Worm (Caenorhabditis elegans) whole organism, young adult: ENCODE data around the gene mlc-2.
"Not testable (repeated sequence)": the region's sequence is repeated elsewhere in the genome, so short reads cannot be mapped to it uniquely, and the experiment has no call there.

Experiments used
- C17E4.6 ChIP-seq: fragments of 200-800 bp; sonication (Bioruptor generic); IDR thresholded peaks from 2 replicates; pipeline ENCODE4 v1.3.6; 2022; ENCODE audit warnings: missing genetic modification reagents, missing genetic modification characterization, missing compliant biosample characterization
- D2030.7 ChIP-seq: fragments of 200-800 bp; sonication (Bioruptor generic); IDR thresholded peaks from 2 replicates; pipeline ENCODE4 v1.3.6; 2022; ENCODE audit warnings: missing genetic modification reagents, missing genetic modification characterization, missing compliant biosample characterization
- F33H1.4 ChIP-seq: fragments of 200-800 bp; sonication (Bioruptor generic); IDR thresholded peaks from 2 replicates; pipeline ENCODE4 v1.3.6; 2022; ENCODE audit warnings: missing genetic modification reagents, missing genetic modification characterization, missing compliant biosample characterization
- F37B4.10 ChIP-seq: fragments of 200-800 bp; sonication (Bioruptor generic); IDR thresholded peaks from 2 replicates; pipeline ENCODE4 v1.3.6; 2022; ENCODE audit warnings: missing genetic modification characterization, missing compliant biosample characterization
- Y53G8AR.9 ChIP-seq: fragments of 200-800 bp; sonication (Bioruptor generic); conservative IDR thresholded peaks from 2 replicates; pipeline ENCODE4 v1.3.6; 2022; ENCODE audit warnings: missing genetic modification reagents, missing genetic modification characterization, missing compliant biosample characterization
- Y56A3A.18 ChIP-seq: fragments of 200-800 bp; sonication (Bioruptor generic); IDR thresholded peaks from 2 replicates; pipeline ENCODE4 v1.3.6; 2022; ENCODE audit warnings: missing genetic modification reagents, missing genetic modification characterization, missing compliant biosample characterization
- Y95B8A.8 ChIP-seq: fragments of 200-800 bp; sonication (Bioruptor generic); IDR thresholded peaks from 2 replicates; pipeline ENCODE4 v1.3.6; 2022; ENCODE audit warnings: missing genetic modification reagents, missing genetic modification characterization, missing compliant biosample characterization
- aptf-2 ChIP-seq: fragments of 200-800 bp; sonication (Bioruptor generic); conservative IDR thresholded peaks from 2 replicates; pipeline ENCODE4 v1.3.6; 2022; ENCODE audit warnings: missing genetic modification reagents, missing genetic modification characterization, missing compliant biosample characterization
- aptf-3 ChIP-seq: fragments of 200-800 bp; sonication (Bioruptor generic); IDR thresholded peaks from 2 replicates; pipeline ENCODE4 v1.3.6; 2022; ENCODE audit warnings: missing genetic modification characterization, missing compliant biosample characterization
- attf-3 ChIP-seq: fragments of 200-800 bp; sonication (Bioruptor generic); conservative IDR thresholded peaks from 2 replicates; pipeline ENCODE4 v1.3.6; 2022; ENCODE audit warnings: missing genetic modification reagents, missing genetic modification characterization, missing compliant biosample characterization
- attf-6 ChIP-seq: fragments of 200-800 bp; sonication (Bioruptor generic); IDR thresholded peaks from 2 replicates; pipeline ENCODE4 v1.3.6; 2022; ENCODE audit warnings: missing genetic modification reagents, missing genetic modification characterization, missing compliant biosample characterization
- bed-1 ChIP-seq: fragments of 200-800 bp; sonication (Bioruptor generic); IDR thresholded peaks from 2 replicates; pipeline ENCODE4 v1.3.6; 2022; ENCODE audit warnings: missing genetic modification reagents, missing genetic modification characterization, missing compliant biosample characterization
- cebp-1 ChIP-seq, 2 experiments: fragments of 200-800 bp in 1 of 2; sonication (Bioruptor generic) in 1 of 2; sonication (generic microtip) in 1 of 2; IDR thresholded peaks in 1 of 2; optimal IDR thresholded peaks in 1 of 2; 2 replicates each; pipeline versions ENCODE4 v1.3.6 to Lab custom; 2017 to 2022; ENCODE audit warnings: missing compliant biosample characterization in 2 of 2, missing genetic modification characterization in 2 of 2, mild to moderate bottlenecking in 1 of 2, missing genetic modification reagents in 1 of 2, moderate library complexity in 1 of 2
- ceh-40 ChIP-seq: fragments of 200-800 bp; sonication (Bioruptor generic); IDR thresholded peaks from 2 replicates; pipeline ENCODE4 v1.3.6; 2022; ENCODE audit warnings: missing genetic modification characterization, missing compliant biosample characterization
- ceh-58 ChIP-seq: fragments of 200-800 bp; sonication (Bioruptor generic); IDR thresholded peaks from 2 replicates; pipeline ENCODE4 v1.3.6; 2022; ENCODE audit warnings: missing genetic modification characterization, missing compliant biosample characterization
- ceh-91 ChIP-seq: fragments of 200-800 bp; sonication (Bioruptor generic); IDR thresholded peaks from 2 replicates; pipeline ENCODE4 v1.3.6; 2022; ENCODE audit warnings: missing genetic modification reagents, missing genetic modification characterization, missing compliant biosample characterization
- dox-1 ChIP-seq: fragments of 200-800 bp; sonication (Bioruptor generic); IDR thresholded peaks from 2 replicates; pipeline ENCODE4 v1.3.6; 2022; ENCODE audit warnings: missing genetic modification reagents, missing genetic modification characterization, missing compliant biosample characterization
- egl-18 ChIP-seq: fragments of 200-800 bp; sonication (Bioruptor generic); IDR thresholded peaks from 2 replicates; pipeline ENCODE4 v1.3.6; 2022; ENCODE audit warnings: missing genetic modification reagents, missing genetic modification characterization, missing compliant biosample characterization
- egl-44 ChIP-seq: fragments of 200-800 bp; sonication (Bioruptor generic); IDR thresholded peaks from 2 replicates; pipeline ENCODE4 v1.3.6; 2022; ENCODE audit warnings: missing genetic modification reagents, missing genetic modification characterization, missing compliant biosample characterization
- egrh-3 ChIP-seq: fragments of 200-800 bp; sonication (Bioruptor generic); IDR thresholded peaks from 2 replicates; pipeline ENCODE4 v1.3.6; 2022; ENCODE audit warnings: missing genetic modification reagents, missing genetic modification characterization, missing compliant biosample characterization
- ekl-4 ChIP-seq: fragments of 200-800 bp; sonication (Bioruptor generic); IDR thresholded peaks from 2 replicates; pipeline ENCODE4 v1.3.6; 2022; ENCODE audit warnings: missing genetic modification reagents, missing genetic modification characterization, missing compliant biosample characterization
- hsf-1 ChIP-seq: fragments of 200-800 bp; sonication (Bioruptor generic); IDR thresholded peaks from 2 replicates; pipeline ENCODE4 v1.3.6; 2022; ENCODE audit warnings: missing genetic modification reagents, missing genetic modification characterization, missing compliant biosample characterization
- lag-1 ChIP-seq: fragments of 200-800 bp; sonication (Bioruptor generic); IDR thresholded peaks from 2 replicates; pipeline ENCODE4 v1.3.6; 2022; ENCODE audit warnings: missing genetic modification reagents, missing genetic modification characterization, missing compliant biosample characterization
- let-526 ChIP-seq: fragments of 200-800 bp; sonication (Bioruptor generic); IDR thresholded peaks from 2 replicates; pipeline ENCODE4 v1.3.6; 2022; ENCODE audit warnings: missing genetic modification reagents, missing genetic modification characterization, missing compliant biosample characterization
- lin-26 ChIP-seq: fragments of 200-800 bp; sonication (Bioruptor generic); IDR thresholded peaks from 2 replicates; pipeline ENCODE4 v1.3.6; 2022; ENCODE audit warnings: missing genetic modification reagents, missing genetic modification characterization, missing compliant biosample characterization
- madf-3 ChIP-seq: fragments of 200-800 bp; sonication (Bioruptor generic); IDR thresholded peaks from 2 replicates; pipeline ENCODE4 v1.3.6; 2022; ENCODE audit warnings: missing genetic modification reagents, missing genetic modification characterization, missing compliant biosample characterization
- madf-6 ChIP-seq: fragments of 200-800 bp; sonication (Bioruptor generic); IDR thresholded peaks from 2 replicates; pipeline ENCODE4 v1.3.6; 2022; ENCODE audit warnings: missing genetic modification reagents, missing genetic modification characterization, missing compliant biosample characterization
- mcd-1 ChIP-seq: fragments of 200-800 bp; sonication (Bioruptor generic); IDR thresholded peaks from 2 replicates; pipeline ENCODE4 v1.3.6; 2022; ENCODE audit warnings: missing genetic modification reagents, missing genetic modification characterization, missing compliant biosample characterization
- nfya-2 ChIP-seq: fragments of 200-800 bp; sonication (Bioruptor generic); IDR thresholded peaks from 2 replicates; pipeline ENCODE4 v1.3.6; 2022; ENCODE audit warnings: missing genetic modification reagents, missing genetic modification characterization, missing compliant biosample characterization
- nfyb-1 ChIP-seq: fragments of 200-800 bp; sonication (Bioruptor generic); IDR thresholded peaks from 2 replicates; pipeline ENCODE4 v1.3.6; 2022; ENCODE audit warnings: missing genetic modification reagents, missing genetic modification characterization, missing compliant biosample characterization
- nhr-120 ChIP-seq: fragments of 200-800 bp; sonication (Bioruptor generic); IDR thresholded peaks from 2 replicates; pipeline ENCODE4 v1.3.6; 2022; ENCODE audit warnings: missing genetic modification characterization, missing compliant biosample characterization
- pbrm-1 ChIP-seq: fragments of 200-800 bp; sonication (Bioruptor generic); IDR thresholded peaks from 2 replicates; pipeline ENCODE4 v1.3.6; 2022; ENCODE audit warnings: missing genetic modification reagents, missing genetic modification characterization, missing compliant biosample characterization
- rcor-1 ChIP-seq: fragments of 200-800 bp; sonication (Bioruptor generic); IDR thresholded peaks from 2 replicates; pipeline ENCODE4 v1.3.6; 2022; ENCODE audit warnings: missing genetic modification reagents, missing genetic modification characterization, missing compliant biosample characterization
- sea-2 ChIP-seq: fragments of 200-800 bp; sonication (Bioruptor generic); IDR thresholded peaks from 2 replicates; pipeline ENCODE4 v1.3.6; 2022; ENCODE audit warnings: missing genetic modification characterization, missing compliant biosample characterization
- snpc-4 ChIP-seq, 5 experiments: fragments of 150-350 bp in 1 of 5; sonication (generic microtip) in 4 of 5; optimal IDR thresholded peaks; 2 replicates each; lab custom pipeline; 2014 to 2018; ENCODE audit warnings: missing genetic modification characterization in 5 of 5, missing biosample characterization in 3 of 5, antibody characterized with exemption in 2 of 5, mild to moderate bottlenecking in 2 of 5, missing compliant biosample characterization in 2 of 5, missing genotype in 2 of 5, moderate library complexity in 2 of 5, missing genetic modification reagents in 1 of 5
- ztf-25 ChIP-seq: fragments of 200-800 bp; sonication (Bioruptor generic); IDR thresholded peaks from 2 replicates; pipeline ENCODE4 v1.3.6; 2022; ENCODE audit warnings: missing genetic modification reagents, missing genetic modification characterization, missing compliant biosample characterization

The mlc-2 gene

DNA sequence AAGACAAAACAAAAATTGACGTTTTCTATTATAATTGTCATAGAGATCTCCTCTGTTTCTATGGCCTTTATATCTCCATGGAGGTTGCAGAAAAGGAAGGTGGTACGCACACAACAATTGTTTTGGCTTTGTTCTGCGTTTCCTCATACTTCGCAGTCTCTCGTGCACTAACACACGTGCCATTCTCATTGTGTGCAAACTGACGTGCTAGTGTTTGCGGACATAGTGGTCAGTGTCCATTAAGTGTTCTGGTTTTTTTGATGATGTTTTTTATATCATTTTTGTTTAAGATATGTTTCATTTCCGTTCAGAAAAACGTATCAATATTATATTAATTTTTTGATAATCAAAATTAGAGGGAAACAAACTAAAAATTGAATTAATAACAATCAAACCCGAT is 5.0 kb downstream of the mlc-2 start, which contains the start of gene C36E6.2 (continued):
- no peak for TF ChIP-seq snpc-4 (GFP tag; optimal IDR thresholded peaks at IDR 0.05; lab: Kevin White, UChicago)
- TF ChIP-seq snpc-4 (tag; optimal IDR thresholded peaks at IDR 0.05; lab: Kevin White, UChicago) = peak in 1 of 4 experiments; percentile 39
- TF ChIP-seq, all 124 proteins: peak for 11

DNA sequence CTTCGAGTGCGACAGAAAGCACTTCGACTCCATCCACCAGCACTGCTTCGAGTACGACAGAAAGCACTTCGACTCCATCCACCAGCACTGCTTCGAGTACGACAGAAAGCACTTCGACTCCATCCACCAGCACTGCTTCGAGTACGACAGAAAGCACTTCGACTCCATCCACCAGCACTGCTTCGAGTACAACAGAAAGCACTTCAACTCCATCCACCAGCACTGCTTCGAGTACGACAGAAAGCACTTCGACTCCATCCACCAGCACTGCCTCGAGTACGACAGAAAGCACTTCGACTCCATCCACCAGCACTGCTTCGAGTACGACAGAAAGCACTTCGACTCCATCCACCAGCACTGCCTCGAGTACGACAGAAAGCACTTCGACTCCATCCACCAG is 9.2 kb downstream of the mlc-2 start:
- TF ChIP-seq madf-3 (GFP tag; lab: Robert Waterston, UW) (peak; percentile 77; the same call in 1 of the 2 replicates), egrh-3 (GFP tag; lab: Robert Waterston, UW) (0 out of 2 replicates have a peak, but pooled peaks have one; percentile 23)

DNA sequence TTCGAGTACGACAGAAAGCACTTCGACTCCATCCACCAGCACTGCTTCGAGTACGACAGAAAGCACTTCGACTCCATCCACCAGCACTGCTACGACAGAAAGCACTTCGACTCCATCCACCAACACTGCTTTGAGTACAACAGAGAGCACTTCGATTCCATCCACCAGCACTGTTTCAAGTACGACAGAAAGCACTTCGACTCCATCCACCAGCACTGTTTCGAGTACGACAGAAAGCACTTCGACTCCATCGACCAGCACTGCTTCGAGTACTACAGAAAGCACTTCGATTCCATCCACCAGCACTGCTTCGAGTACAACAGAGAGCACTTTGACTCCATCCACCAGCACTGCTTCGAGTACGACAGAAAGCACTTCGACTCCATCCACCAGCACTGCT is 11.1 kb downstream of the mlc-2 start:
- TF ChIP-seq ceh-58 (GFP tag; lab: Robert Waterston, UW) (peak; percentile 91; the same call in 1 of the 2 replicates), aptf-3 (GFP tag; lab: Robert Waterston, UW) (peak; percentile 71; the same call in 1 of the 2 replicates), madf-6 (GFP tag; lab: Robert Waterston, UW) (0 out of 2 replicates have a peak, but pooled peaks have one; percentile 13), pbrm-1 (GFP tag; lab: Robert Waterston, UW) (0 out of 2 replicates have a peak, but pooled peaks have one; percentile 42), nhr-120 (GFP tag; lab: Robert Waterston, UW) (0 out of 2 replicates have a peak, but pooled peaks have one; percentile 19), aptf-2 (peak; percentile 38; the same call in 1 of the 2 replicates), egl-44 (0 out of 2 replicates have a peak, but pooled peaks have one; percentile 60), bed-1 (GFP tag; lab: Robert Waterston, UW) (0 out of 2 replicates have a peak, but pooled peaks have one; percentile 21), egl-18 (0 out of 2 replicates have a peak, but pooled peaks have one; percentile 48), nfya-2 (GFP tag; lab: Robert Waterston, UW) (0 out of 2 replicates have a peak, but pooled peaks have one; percentile 32)
- TF ChIP-seq, all 124 proteins: peak for 10; not testable (repeated sequence) for 114

ce11 chrX:17444683-17445082 is 11.7 kb downstream of the mlc-2 start:
- 0 out of 2 replicates have a peak, but pooled peaks have one; percentile 41 for TF ChIP-seq nfyb-1 (GFP tag; lab: Robert Waterston, UW)
- 0 out of 2 replicates have a peak, but pooled peaks have one; percentile 60 for TF ChIP-seq lag-1 (GFP tag; lab: Robert Waterston, UW)
- TF ChIP-seq egl-18 = peak; percentile 86
- TF ChIP-seq Y56A3A.18 (GFP tag; lab: Robert Waterston, UW) = 0 out of 2 replicates have a peak, but pooled peaks have one; percentile 59
- TF ChIP-seq egrh-3 (GFP tag; lab: Robert Waterston, UW) = 0 out of 2 replicates have a peak, but pooled peaks have one; percentile 6
- TF ChIP-seq F33H1.4 (GFP tag; lab: Robert Waterston, UW) = peak; percentile 28; the same call in 1 of the 2 replicates
- TF ChIP-seq hsf-1 (GFP tag; lab: Robert Waterston, UW) = peak; percentile 71; the same call in 1 of the 2 replicates
- TF ChIP-seq ceh-58 (GFP tag; lab: Robert Waterston, UW) = peak; percentile 90; the same call in 1 of the 2 replicates
- 0 out of 2 replicates have a peak, but pooled peaks have one; percentile 65 for TF ChIP-seq ceh-40 (GFP tag; lab: Robert Waterston, UW)
- 0 out of 2 replicates have a peak, but pooled peaks have one; percentile 10 for TF ChIP-seq ceh-91 (GFP tag; lab: Robert Waterston, UW)
- TF ChIP-seq bed-1 (GFP tag; lab: Robert Waterston, UW) = peak; percentile 87; the same call in 1 of the 2 replicates
- peak; percentile 85 for TF ChIP-seq madf-3 (GFP tag; lab: Robert Waterston, UW)
- peak; percentile 30; the same call in 1 of the 2 replicates for TF ChIP-seq ekl-4 (GFP tag; lab: Robert Waterston, UW)
- TF ChIP-seq Y53G8AR.9 (GFP tag; lab: Robert Waterston, UW) = peak; percentile 36; the same call in 1 of the 2 replicates
- 0 out of 2 replicates have a peak, but pooled peaks have one; percentile 69 for TF ChIP-seq sea-2
- TF ChIP-seq C17E4.6 (GFP tag; lab: Robert Waterston, UW) = 0 out of 2 replicates have a peak, but pooled peaks have one; percentile 35
- peak; percentile 31; the same call in 1 of the 2 replicates for TF ChIP-seq mcd-1 (GFP tag; lab: Robert Waterston, UW)
- TF ChIP-seq dox-1 (GFP tag; lab: Robert Waterston, UW) = peak; percentile 30; the same call in 1 of the 2 replicates
- peak; percentile 57 for TF ChIP-seq Y95B8A.8 (GFP tag; lab: Robert Waterston, UW)
- peak; percentile 45; the same call in 1 of the 2 replicates for TF ChIP-seq attf-3 (GFP tag; lab: Robert Waterston, UW)
- TF ChIP-seq let-526 (GFP tag; lab: Robert Waterston, UW) = peak; percentile 13
- TF ChIP-seq lin-26 (GFP tag; lab: Robert Waterston, UW) = peak; percentile 68; the same call in 1 of the 2 replicates
- peak; percentile 16; the same call in 1 of the 2 replicates for TF ChIP-seq D2030.7 (GFP tag; lab: Robert Waterston, UW)
- TF ChIP-seq F37B4.10 (GFP tag; lab: Robert Waterston, UW) = peak; percentile 76; the same call in 1 of the 2 replicates
- peak; percentile 41; the same call in 1 of the 2 replicates for TF ChIP-seq ztf-25 (GFP tag; lab: Robert Waterston, UW)
- 0 out of 2 replicates have a peak, but pooled peaks have one; percentile 12 for TF ChIP-seq pbrm-1 (GFP tag; lab: Robert Waterston, UW)
- peak; percentile 64 for TF ChIP-seq rcor-1 (GFP tag; lab: Robert Waterston, UW)
- TF ChIP-seq cebp-1 (GFP tag; IDR thresholded peaks at IDR 0.05; lab: Robert Waterston, UW) = peak; percentile 39; the same call in 1 of the 2 replicates
- not testable (repeated sequence) for TF ChIP-seq cebp-1 (tag; optimal IDR thresholded peaks at IDR 0.05; lab: Kevin White, UChicago)
- peak; percentile 40; the same call in 1 of the 2 replicates for TF ChIP-seq attf-6 (GFP tag; lab: Robert Waterston, UW)
- TF ChIP-seq nhr-120 (GFP tag; lab: Robert Waterston, UW) = peak; percentile 77; the same call in 1 of the 2 replicates
